Fruit fly (Drosophila melanogaster): ENCODE data around the gene Coq3.

Gene Coq3

dm6 chr2L:21149053-21149452 lies 9.4 kb downstream of the Coq3 start (continued):
- TF ChIP-seq CG32006 (GFP tag; optimal IDR thresholded peaks at IDR 0.05) (no peak), CG11902 (GFP tag; optimal IDR thresholded peaks at IDR 0.05) (no peak), pdm3 (GFP tag; optimal IDR thresholded peaks at IDR 0.05) (no peak), CG10631 (GFP tag; optimal IDR thresholded peaks at IDR 0.05) (peak; percentile 40), CG4318 (GFP tag; optimal IDR thresholded peaks at IDR 0.05) (no peak)

DNA sequence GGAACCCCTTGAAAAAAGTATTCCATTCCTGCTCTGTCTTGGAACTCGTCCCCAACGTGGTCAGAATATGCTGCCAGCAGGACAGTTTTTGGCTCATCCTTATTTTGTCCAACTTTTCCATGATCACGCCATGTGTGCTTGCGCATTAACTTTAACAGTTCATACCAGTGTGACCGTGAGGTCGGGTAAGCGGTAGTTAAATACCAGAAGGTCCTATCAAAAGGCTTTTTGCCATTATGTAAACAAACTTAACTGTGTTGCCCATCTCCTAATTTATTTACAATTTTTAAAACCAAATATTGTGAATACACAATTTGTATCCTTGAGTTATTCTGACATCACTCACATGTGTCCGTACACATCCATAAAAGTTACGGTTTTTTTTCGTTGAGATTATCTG lies 10.2 kb downstream of the Coq3 start, which contains the start of gene del:
TSS of gene del (minus strand) at position 305 of the 400 bp plus-strand sequence.
- no peak for TF ChIP-seq Ets96B (tag; optimal IDR thresholded peaks at IDR 0.05)
- no peak for TF ChIP-seq Sox102F (GFP tag; optimal IDR thresholded peaks at IDR 0.05)
- TF ChIP-seq Eip78C (GFP tag), result no peak
- TF ChIP-seq CG16779 (tag; optimal IDR thresholded peaks at IDR 0.05), result no peak

- TF ChIP-seq achi (GFP tag; optimal IDR thresholded peaks at IDR 0.05) (no peak), CG3919 (GFP tag; optimal IDR thresholded peaks at IDR 0.05) (no peak), CG7368 (GFP tag; optimal IDR thresholded peaks at IDR 0.05) (no peak), CG10669 (GFP tag; optimal IDR thresholded peaks at IDR 0.05) (no peak), CG10631 (GFP tag; optimal IDR thresholded peaks at IDR 0.05) (no peak), dsx (GFP tag; optimal IDR thresholded peaks at IDR 0.05; ENCODE audit: poor library complexity, severe bottlenecking) (no peak), Gug (GFP tag; IDR thresholded peaks at IDR 0.05) (no peak), CG3032 (tag; optimal IDR thresholded peaks at IDR 0.05) (peak; percentile 42), Smox (GFP tag; optimal IDR thresholded peaks at IDR 0.05) (no peak), CG6163 (GFP tag; IDR thresholded peaks at IDR 0.05) (no peak), CG11294 (GFP tag; IDR thresholded peaks at IDR 0.05) (no peak), cyc (GFP tag; optimal IDR thresholded peaks at IDR 0.05) (peak; percentile 44), Blimp-1 (GFP tag; optimal IDR thresholded peaks at IDR 0.05) (no peak), fkh (GFP tag; optimal IDR thresholded peaks at IDR 0.05) (no peak), CG6792 (GFP tag; optimal IDR thresholded peaks at IDR 0.05) (no peak), Hr38 (GFP tag; optimal IDR thresholded peaks at IDR 0.05) (no peak), CG16779 (tag; optimal IDR thresholded peaks at IDR 0.05) (no peak), salr (GFP tag; optimal IDR thresholded peaks at IDR 0.05) (no peak), CG11902 (GFP tag; optimal IDR thresholded peaks at IDR 0.05) (peak; percentile 32), CG6808 (GFP tag; optimal IDR thresholded peaks at IDR 0.05) (no peak), Eip93F (GFP tag; optimal IDR thresholded peaks at IDR 0.05) (no peak), CG11762 (GFP tag; optimal IDR thresholded peaks at IDR 0.05; ENCODE audit: insufficient read depth) (no peak), lz (GFP tag; optimal IDR thresholded peaks at IDR 0.05) (peak; percentile 16), esn (GFP tag; optimal IDR thresholded peaks at IDR 0.05) (peak; percentile 26), fd85E (GFP tag; optimal IDR thresholded peaks at IDR 0.05) (no peak), ss (GFP tag; optimal IDR thresholded peaks at IDR 0.05) (no peak), Sox14 (GFP tag; optimal IDR thresholded peaks at IDR 0.05) (no peak), CG31627 (GFP tag; optimal IDR thresholded peaks at IDR 0.05) (peak; percentile 59), fd59A (GFP tag; optimal IDR thresholded peaks at IDR 0.05) (no peak), CG6276 (GFP tag; optimal IDR thresholded peaks at IDR 0.05) (no peak), CG15336 (GFP tag; IDR thresholded peaks at IDR 0.05) (no peak), Eip78C (GFP tag) (peak; percentile 62), Eip75B (GFP tag; optimal IDR thresholded peaks at IDR 0.05) (no peak), CG8319 (GFP tag; optimal IDR thresholded peaks at IDR 0.05) (no peak), pdm3 (GFP tag; optimal IDR thresholded peaks at IDR 0.05) (no peak), CG8119 (GFP tag; IDR thresholded peaks at IDR 0.05) (no peak), eg (GFP tag; IDR thresholded peaks at IDR 0.05) (no peak), Met (GFP tag; optimal IDR thresholded peaks at IDR 0.05) (no peak), Ets21C (GFP tag; optimal IDR thresholded peaks at IDR 0.05) (peak; percentile 29), Hr39 (GFP tag; optimal IDR thresholded peaks at IDR 0.05) (peak; percentile 64), Sox15 (GFP tag; optimal IDR thresholded peaks at IDR 0.05) (peak; percentile 22)
Measured at dm6 chr2L:21142972-21143385, 15.4 kb downstream of the Coq3 start, which contains the start of gene pths. TSS of gene pths (plus strand) at chr2L:21143229.

Measured in whole organism, prepupa.